Worm (Caenorhabditis elegans): ENCODE results near the gene W06E11.1.

Gene W06E11.1

ce11 chrIII:641759-642158, at the start of gene W06E11.1:
TSS of gene W06E11.1 (plus strand) at chrIII:642059.
- TF ChIP-seq klf-2 (GFP tag; conservative IDR thresholded peaks at IDR 0.05), result no peak
- no peak for TF ChIP-seq tab-1 (GFP tag; IDR thresholded peaks at IDR 0.05)
- TF ChIP-seq flt-1 (GFP tag; IDR thresholded peaks at IDR 0.05), result no peak
- no peak for TF ChIP-seq med-1 (GFP tag; optimal IDR thresholded peaks at IDR 0.05; ENCODE audit: insufficient read depth)
- no peak for TF ChIP-seq ztf-23 (GFP tag; IDR thresholded peaks at IDR 0.05)
- no peak for TF ChIP-seq T22C8.4 (GFP tag; IDR thresholded peaks at IDR 0.05)
- no peak for TF ChIP-seq ref-1 (GFP tag; conservative IDR thresholded peaks at IDR 0.05)
- no peak for TF ChIP-seq ztf-29 (GFP tag; IDR thresholded peaks at IDR 0.05)
- no peak for TF ChIP-seq cog-1 (tag; optimal IDR thresholded peaks at IDR 0.05)

ce11 chrIII:595449-595848, 46.4 kb upstream of the W06E11.1 start:
- TF ChIP-seq T22C8.4 (GFP tag; IDR thresholded peaks at IDR 0.05) (no peak), ztf-29 (GFP tag; IDR thresholded peaks at IDR 0.05) (no peak), ztf-23 (GFP tag; IDR thresholded peaks at IDR 0.05) (no peak), tab-1 (GFP tag; IDR thresholded peaks at IDR 0.05) (no peak), flt-1 (GFP tag; IDR thresholded peaks at IDR 0.05) (no peak), klf-2 (GFP tag; conservative IDR thresholded peaks at IDR 0.05) (no peak), cog-1 (tag; optimal IDR thresholded peaks at IDR 0.05) (no peak), med-1 (GFP tag; optimal IDR thresholded peaks at IDR 0.05; ENCODE audit: insufficient read depth) (no peak), ref-1 (GFP tag; conservative IDR thresholded peaks at IDR 0.05) (no peak)

- TF ChIP-seq ref-1 (GFP tag; conservative IDR thresholded peaks at IDR 0.05) (no peak), flt-1 (GFP tag; IDR thresholded peaks at IDR 0.05) (0 out of 2 replicates have a peak, but pooled peaks have one; percentile 22), ztf-29 (GFP tag; IDR thresholded peaks at IDR 0.05) (no peak), tab-1 (GFP tag; IDR thresholded peaks at IDR 0.05) (no peak), cog-1 (tag; optimal IDR thresholded peaks at IDR 0.05) (peak; percentile 38), T22C8.4 (GFP tag; IDR thresholded peaks at IDR 0.05) (peak; percentile 91), klf-2 (GFP tag; conservative IDR thresholded peaks at IDR 0.05) (no peak)
Measured at ce11 chrIII:598168-598567, 43.7 kb upstream of the W06E11.1 start.

ce11 chrIII:598687-599086, 43.2 kb upstream of the W06E11.1 start, which contains the start of gene Y55B1AR.2:
TSS of gene Y55B1AR.2 (minus strand) at chrIII:598787.
- TF ChIP-seq cog-1 (tag; optimal IDR thresholded peaks at IDR 0.05) (no peak), T22C8.4 (GFP tag; IDR thresholded peaks at IDR 0.05) (no peak), flt-1 (GFP tag; IDR thresholded peaks at IDR 0.05) (no peak), tab-1 (GFP tag; IDR thresholded peaks at IDR 0.05) (no peak), ztf-23 (GFP tag; IDR thresholded peaks at IDR 0.05) (no peak), ref-1 (GFP tag; conservative IDR thresholded peaks at IDR 0.05) (no peak), med-1 (GFP tag; optimal IDR thresholded peaks at IDR 0.05; ENCODE audit: insufficient read depth) (no peak), ztf-29 (GFP tag; IDR thresholded peaks at IDR 0.05) (no peak), klf-2 (GFP tag; conservative IDR thresholded peaks at IDR 0.05) (no peak)

ce11 chrIII:599279-599678, 42.6 kb upstream of the W06E11.1 start:
- no peak for TF ChIP-seq flt-1 (GFP tag; IDR thresholded peaks at IDR 0.05)
- TF ChIP-seq tab-1 (GFP tag; IDR thresholded peaks at IDR 0.05), result no peak
- no peak for TF ChIP-seq med-1 (GFP tag; optimal IDR thresholded peaks at IDR 0.05; ENCODE audit: insufficient read depth)
- TF ChIP-seq T22C8.4 (GFP tag; IDR thresholded peaks at IDR 0.05), result no peak
- no peak for TF ChIP-seq cog-1 (tag; optimal IDR thresholded peaks at IDR 0.05)
- TF ChIP-seq ztf-23 (GFP tag; IDR thresholded peaks at IDR 0.05), result no peak
- no peak for TF ChIP-seq ztf-29 (GFP tag; IDR thresholded peaks at IDR 0.05)
- no peak for TF ChIP-seq klf-2 (GFP tag; conservative IDR thresholded peaks at IDR 0.05)
- no peak for TF ChIP-seq ref-1 (GFP tag; conservative IDR thresholded peaks at IDR 0.05)

- no peak for TF ChIP-seq ztf-23 (GFP tag; IDR thresholded peaks at IDR 0.05)
- TF ChIP-seq flt-1 (GFP tag; IDR thresholded peaks at IDR 0.05), result no peak
- TF ChIP-seq ztf-29 (GFP tag; IDR thresholded peaks at IDR 0.05), result no peak
- no peak for TF ChIP-seq ref-1 (GFP tag; conservative IDR thresholded peaks at IDR 0.05)
- TF ChIP-seq klf-2 (GFP tag; conservative IDR thresholded peaks at IDR 0.05), result no peak
- TF ChIP-seq T22C8.4 (GFP tag; IDR thresholded peaks at IDR 0.05), result no peak
- TF ChIP-seq cog-1 (tag; optimal IDR thresholded peaks at IDR 0.05), result no peak
- no peak for TF ChIP-seq tab-1 (GFP tag; IDR thresholded peaks at IDR 0.05)
Measured at ce11 chrIII:600316-600932, 41.4 kb upstream of the W06E11.1 start, which contains the start of gene lec-6. TSS of gene lec-6 (minus strand) at chrIII:600366.

- TF ChIP-seq cog-1 (tag; optimal IDR thresholded peaks at IDR 0.05) (no peak), ref-1 (GFP tag; conservative IDR thresholded peaks at IDR 0.05) (no peak), T22C8.4 (GFP tag; IDR thresholded peaks at IDR 0.05) (no peak), ztf-29 (GFP tag; IDR thresholded peaks at IDR 0.05) (no peak), med-1 (GFP tag; optimal IDR thresholded peaks at IDR 0.05; ENCODE audit: insufficient read depth) (no peak), klf-2 (GFP tag; conservative IDR thresholded peaks at IDR 0.05) (no peak), flt-1 (GFP tag; IDR thresholded peaks at IDR 0.05) (no peak), tab-1 (GFP tag; IDR thresholded peaks at IDR 0.05) (no peak), ztf-23 (GFP tag; IDR thresholded peaks at IDR 0.05) (no peak)
Measured at ce11 chrIII:605415-606054, 36.3 kb upstream of the W06E11.1 start, which contains the start of the genes Y55B1AR.4 and ttr-7. TSS of gene Y55B1AR.4 (minus strand) at chrIII:605515. TSS of gene ttr-7 (plus strand) at chrIII:606004.

ce11 chrIII:609549-609948, 32.3 kb upstream of the W06E11.1 start, which contains the start of gene best-17:
TSS of gene best-17 (minus strand) at chrIII:609649.
- TF ChIP-seq ztf-29 (GFP tag; IDR thresholded peaks at IDR 0.05), result no peak
- no peak for TF ChIP-seq ztf-23 (GFP tag; IDR thresholded peaks at IDR 0.05)
- TF ChIP-seq T22C8.4 (GFP tag; IDR thresholded peaks at IDR 0.05), result no peak
- TF ChIP-seq ref-1 (GFP tag; conservative IDR thresholded peaks at IDR 0.05), result no peak
- TF ChIP-seq cog-1 (tag; optimal IDR thresholded peaks at IDR 0.05), result no peak
- TF ChIP-seq klf-2 (GFP tag; conservative IDR thresholded peaks at IDR 0.05), result no peak
- TF ChIP-seq flt-1 (GFP tag; IDR thresholded peaks at IDR 0.05), result no peak
- no peak for TF ChIP-seq med-1 (GFP tag; optimal IDR thresholded peaks at IDR 0.05; ENCODE audit: insufficient read depth)
- no peak for TF ChIP-seq tab-1 (GFP tag; IDR thresholded peaks at IDR 0.05)

- TF ChIP-seq cog-1 (tag; optimal IDR thresholded peaks at IDR 0.05), result no peak
- TF ChIP-seq ztf-29 (GFP tag; IDR thresholded peaks at IDR 0.05), result no peak
- TF ChIP-seq ztf-23 (GFP tag; IDR thresholded peaks at IDR 0.05), result no peak
- no peak for TF ChIP-seq klf-2 (GFP tag; conservative IDR thresholded peaks at IDR 0.05)
- no peak for TF ChIP-seq tab-1 (GFP tag; IDR thresholded peaks at IDR 0.05)
- no peak for TF ChIP-seq T22C8.4 (GFP tag; IDR thresholded peaks at IDR 0.05)
- no peak for TF ChIP-seq ref-1 (GFP tag; conservative IDR thresholded peaks at IDR 0.05)
- TF ChIP-seq med-1 (GFP tag; optimal IDR thresholded peaks at IDR 0.05; ENCODE audit: insufficient read depth), result no peak
- TF ChIP-seq flt-1 (GFP tag; IDR thresholded peaks at IDR 0.05), result no peak
Measured at ce11 chrIII:611900-612299, 30.0 kb upstream of the W06E11.1 start.

All from whole organism, midembryonic.